Worm (Caenorhabditis elegans) whole organism, dauer: ENCODE measurements around the gene tag-275.

Experiments used
- unc-62 ChIP-seq: sonication (generic microtip); optimal IDR thresholded peaks from 2 replicates; lab custom pipeline; 2017; ENCODE audit warnings: missing biosample characterization, missing genetic modification reagents, missing genetic modification characterization

Gene tag-275

DNA sequence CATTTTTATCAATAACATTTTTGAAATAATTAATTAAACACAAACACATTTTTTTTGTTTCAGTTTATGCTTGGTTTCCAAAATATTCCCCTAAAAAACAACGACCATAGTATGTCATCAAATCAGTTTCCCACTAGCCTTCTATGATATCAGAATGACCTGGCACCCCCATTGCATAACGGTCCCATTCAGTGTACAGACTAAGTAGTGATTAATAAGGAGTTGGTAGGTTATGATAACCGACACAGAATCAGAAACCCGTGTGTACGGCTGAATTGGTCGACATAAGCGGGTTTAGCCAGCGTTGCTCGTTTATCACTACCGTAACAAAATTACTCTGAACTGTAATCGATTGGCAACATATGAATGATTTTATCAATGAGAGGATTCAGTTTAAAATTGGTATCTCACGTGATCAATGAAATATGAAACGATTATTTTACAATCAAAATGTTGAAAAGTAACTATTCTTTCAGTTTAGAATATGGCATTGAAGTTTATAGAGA lies 7.1 kb upstream of the tag-275 start:
- no peak for TF ChIP-seq unc-62

- no peak for TF ChIP-seq unc-62
These were observed 5.1 kb upstream of the tag-275 start for ce11 chrX:6155436-6155835.

ce11 chrX:6150949-6151519 lies 685 bp upstream of the tag-275 start:
- no peak for TF ChIP-seq unc-62

ce11 chrX:6145921-6146320 lies 4.4 kb downstream of the tag-275 start:
- no peak for TF ChIP-seq unc-62

DNA sequence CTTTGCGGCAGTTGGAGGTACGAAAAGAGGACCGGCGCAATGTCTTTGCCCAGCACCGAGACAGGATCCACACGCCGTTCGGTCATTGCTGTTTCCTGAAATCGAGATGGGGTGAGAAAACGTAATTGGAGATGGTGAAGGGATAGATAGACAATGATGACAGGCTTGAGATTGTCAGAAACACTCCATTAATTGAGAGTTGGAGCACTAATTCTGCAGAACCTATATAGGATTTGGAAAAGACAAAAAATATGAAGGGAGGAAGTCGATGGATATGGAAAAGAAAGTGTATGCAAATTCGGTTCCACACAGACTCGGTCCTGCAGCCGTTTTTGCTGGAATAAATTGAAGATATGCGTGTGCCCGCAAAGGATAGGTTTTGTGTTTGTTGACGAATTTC lies 12.1 kb downstream of the tag-275 start, which contains the start of gene Y72A10A.1:
Gene Y72A10A.1 (minus strand): TSS at position 101 of the 400 bp plus-strand sequence.
- no peak for TF ChIP-seq unc-62

DNA sequence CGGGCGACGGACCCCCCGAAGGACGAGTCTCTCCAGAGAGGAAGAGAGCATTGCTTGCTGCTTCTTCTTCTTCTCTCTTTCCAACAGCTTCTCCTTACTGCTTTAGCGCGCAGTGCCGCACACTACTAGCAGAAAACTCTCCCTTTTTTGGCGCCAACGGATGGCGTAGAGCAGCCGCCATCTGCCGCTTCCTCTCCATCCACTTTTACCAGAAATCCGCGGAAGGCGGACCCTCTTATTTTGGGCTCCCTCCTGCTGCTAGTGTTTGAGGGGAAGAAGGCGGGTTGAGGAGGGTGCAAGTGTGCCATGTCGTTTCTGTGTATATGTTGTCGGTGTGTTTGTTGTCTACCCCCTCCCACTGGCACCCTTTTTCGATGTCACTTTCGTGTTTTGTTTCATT lies 15.9 kb downstream of the tag-275 start:
- no peak for TF ChIP-seq unc-62

- TF ChIP-seq unc-62: no peak
These were observed 21.1 kb downstream of the tag-275 start for ce11 chrX:6129277-6129676.

- TF ChIP-seq unc-62: no peak
These were observed 21.6 kb downstream of the tag-275 start for ce11 chrX:6128773-6129172.

DNA sequence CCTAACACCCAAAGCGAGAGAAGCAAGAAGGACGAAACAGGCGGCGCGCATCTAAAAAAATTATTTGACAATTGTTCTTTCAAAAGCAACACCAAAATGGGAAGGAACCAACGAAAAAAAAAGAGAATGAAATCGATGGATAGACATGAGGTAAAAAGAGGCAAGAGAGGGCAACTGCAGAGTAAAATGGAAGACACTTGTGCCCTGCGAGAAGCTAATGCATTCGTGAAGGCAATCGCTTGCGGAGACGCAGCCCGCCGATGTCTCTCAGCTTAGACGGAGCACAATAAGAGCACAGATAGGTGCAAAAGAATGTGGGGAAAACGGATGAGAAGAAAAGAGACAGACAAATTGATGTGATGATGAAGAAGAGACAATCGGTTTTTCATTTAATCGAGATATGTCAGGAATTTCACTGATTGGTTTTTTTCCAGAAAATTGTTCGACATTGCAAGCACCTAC lies 22.1 kb downstream of the tag-275 start, which contains the start of gene C15H9.9:
Gene C15H9.9 (minus strand): TSS at position 51 of the 462 bp plus-strand sequence.
- TF ChIP-seq unc-62: no peak

ce11 chrX:6122026-6122425 lies 28.3 kb downstream of the tag-275 start, which contains the start of gene nnt-1:
TSS of gene nnt-1 (plus strand) at chrX:6122311.
- no peak for TF ChIP-seq unc-62

ce11 chrX:6121279-6121678 lies 29.1 kb downstream of the tag-275 start:
- no peak for TF ChIP-seq unc-62

ce11 chrX:6118086-6118825 lies 32.1 kb downstream of the tag-275 start, which contains the start of gene C15H9.2:
TSS of gene C15H9.2 (plus strand) at chrX:6118526.
- TF ChIP-seq unc-62: no peak

- TF ChIP-seq unc-62: no peak
These were observed 34.8 kb downstream of the tag-275 start, which contains the start of gene C15H9.3 for ce11 chrX:6115502-6115901. TSS of gene C15H9.3 (plus strand) at chrX:6115802.

DNA sequence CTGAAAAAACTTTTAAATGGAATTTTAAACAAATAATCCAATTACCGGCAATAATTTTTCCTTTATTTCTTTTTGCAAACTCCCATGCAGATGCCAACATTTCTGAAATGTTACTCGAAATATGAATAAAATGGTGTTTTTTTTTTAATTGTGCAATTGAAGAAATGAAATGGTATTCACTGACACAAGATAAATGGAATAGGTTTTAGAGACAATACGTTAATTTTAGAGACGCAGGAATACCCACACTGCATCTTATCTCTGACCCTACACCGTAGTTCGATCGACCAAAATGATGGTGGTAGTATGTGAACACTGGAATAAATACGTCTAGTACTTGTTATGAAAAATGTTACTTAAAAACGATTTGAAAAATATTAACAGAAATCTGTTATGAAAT lies 37.5 kb downstream of the tag-275 start, which contains the start of gene prx-3:
Gene prx-3 (minus strand): TSS at position 101 of the 400 bp plus-strand sequence.
- TF ChIP-seq unc-62: no peak

ce11 chrX:6109288-6109770 lies 41.0 kb downstream of the tag-275 start, which contains the start of gene kynu-1:
TSS of gene kynu-1 (minus strand) at chrX:6109338.
- TF ChIP-seq unc-62: no peak

DNA sequence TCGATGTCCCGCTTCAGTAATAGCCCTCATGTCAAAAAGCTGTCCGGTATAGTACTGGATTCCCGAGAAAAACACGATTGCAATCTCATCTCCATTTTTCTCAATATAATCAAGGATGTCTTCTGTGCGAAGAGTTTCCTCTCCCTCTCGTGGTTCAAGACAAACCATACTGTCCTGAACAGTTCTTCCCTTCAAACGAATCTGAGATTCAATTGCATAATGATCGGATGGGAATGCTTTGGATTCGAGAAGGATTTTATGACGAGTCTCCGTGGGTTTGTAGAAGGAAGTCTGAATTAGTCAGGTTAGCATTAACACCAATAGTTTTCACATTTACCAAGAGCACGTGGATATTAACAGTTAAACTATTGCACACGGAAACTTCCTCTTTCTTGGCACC lies 42.4 kb downstream of the tag-275 start:
- TF ChIP-seq unc-62: no peak

ce11 chrX:6103297-6103696 lies 47.1 kb downstream of the tag-275 start, which contains the start of gene C15H9.11:
TSS of gene C15H9.11 (minus strand) at chrX:6103397.
- TF ChIP-seq unc-62: no peak
